Fruit fly (Drosophila melanogaster) whole organism, wandering third instar larva: ENCODE measurements around the gene Ant2.

Source experiments
- Abd-B ChIP-seq: fragments of >200 bp; optimal IDR thresholded peaks from 2 replicates; lab custom pipeline; 2017; ENCODE audit warnings: missing biosample characterization, missing genetic modification characterization
- CrebA ChIP-seq: fragments of 200-800 bp; sonication (Bioruptor generic); optimal IDR thresholded peaks from 2 replicates; lab custom pipeline; 2016; ENCODE audit warnings: missing biosample characterization, mild to moderate bottlenecking, missing genetic modification characterization, borderline replicate concordance
- Dfd ChIP-seq: fragments of >200 bp; optimal IDR thresholded peaks from 2 replicates; lab custom pipeline; 2017; ENCODE audit warnings: missing biosample characterization, missing genetic modification characterization
- Dif ChIP-seq: fragments of 200-275, 200-300 bp; sonication (Bioruptor generic); optimal IDR thresholded peaks from 2 replicates; lab custom pipeline; 2018; ENCODE audit warnings: missing biosample characterization, missing genetic modification characterization; ENCODE audit not compliant: partially characterized antibody
- HLH106 ChIP-seq: fragments of 200-800 bp; optimal IDR thresholded peaks from 3 replicates; lab custom pipeline; 2019; ENCODE audit warnings: missing biosample characterization, mild to moderate bottlenecking, missing genetic modification characterization, moderate library complexity
- Hnf4 ChIP-seq: fragments of 200-800 bp; sonication (Bioruptor generic); optimal IDR thresholded peaks from 2 replicates; lab custom pipeline; 2016; ENCODE audit warnings: missing biosample characterization, mild to moderate bottlenecking, missing genetic modification characterization
- Hr78 ChIP-seq: fragments of >200 bp; optimal IDR thresholded peaks from 2 replicates; lab custom pipeline; 2017; ENCODE audit warnings: missing biosample characterization, missing genetic modification characterization
- Hr83 ChIP-seq: fragments of 200-300 bp; sonication (Bioruptor generic); optimal IDR thresholded peaks from 2 replicates; lab custom pipeline; 2016; ENCODE audit warnings: missing biosample characterization, mild to moderate bottlenecking, missing genetic modification characterization, moderate library complexity; ENCODE audit not compliant: poor library complexity, severe bottlenecking
- Jra ChIP-seq: sonication (Bioruptor generic); optimal IDR thresholded peaks from 2 replicates; lab custom pipeline; 2016; ENCODE audit warnings: missing biosample characterization, missing genetic modification characterization
- Mio ChIP-seq: sonication (Bioruptor generic); optimal IDR thresholded peaks from 2 replicates; lab custom pipeline; 2016; ENCODE audit warnings: missing biosample characterization, missing genetic modification characterization
- Rel ChIP-seq, 2 experiments: fragments of 200-800 bp; sonication (Bioruptor generic) in 1 of 2; optimal IDR thresholded peaks; 2 replicates in 1 of 2; 3 replicates in 1 of 2; lab custom pipeline; 2016 to 2019; ENCODE audit warnings: mild to moderate bottlenecking in 2 of 2, missing biosample characterization in 2 of 2, missing genetic modification characterization in 2 of 2, moderate library complexity in 1 of 2
- Sp1 ChIP-seq: fragments of 200-800 bp; sonication (Bioruptor generic); optimal IDR thresholded peaks from 3 replicates; lab custom pipeline; 2019; ENCODE audit warnings: missing biosample characterization, mild to moderate bottlenecking, missing genetic modification characterization, moderate library complexity
- Vsx2 ChIP-seq: fragments of 200-300, 225-300 bp; sonication (Bioruptor generic); optimal IDR thresholded peaks from 2 replicates; lab custom pipeline; 2018; ENCODE audit warnings: missing biosample characterization, missing genetic modification characterization; ENCODE audit not compliant: partially characterized antibody
- br ChIP-seq: fragments of 200-800 bp; sonication (Bioruptor generic); optimal IDR thresholded peaks from 2 replicates; lab custom pipeline; 2016; ENCODE audit warnings: missing biosample characterization, missing genetic modification characterization
- dl ChIP-seq, 2 experiments: fragments of 175-275, 200-275 bp in 1 of 2; fragments of 200-275 bp in 1 of 2; sonication (Bioruptor generic); optimal IDR thresholded peaks; lab custom pipeline; 2018; ENCODE audit warnings: mild to moderate bottlenecking in 2 of 2, missing biosample characterization in 2 of 2, missing genetic modification characterization in 2 of 2, moderate library complexity in 2 of 2; ENCODE audit not compliant: partially characterized antibody in 2 of 2, insufficient read depth in 1 of 2
- dmrt93B ChIP-seq: fragments of 200-800 bp; sonication (Bioruptor generic); optimal IDR thresholded peaks from 2 replicates; lab custom pipeline; 2018; ENCODE audit warnings: missing biosample characterization, mild to moderate bottlenecking, missing genetic modification characterization
- dsf ChIP-seq: sonication (Bioruptor generic); optimal IDR thresholded peaks from 2 replicates; lab custom pipeline; 2016; ENCODE audit warnings: missing biosample characterization, missing genetic modification characterization, borderline replicate concordance
- ey ChIP-seq: fragments of 200-800 bp; sonication (Bioruptor generic); optimal IDR thresholded peaks from 2 replicates; lab custom pipeline; 2016; ENCODE audit warnings: missing biosample characterization, missing genetic modification characterization
- foxo ChIP-seq, 2 experiments: fragments of 200-800 bp; sonication (Bioruptor generic); optimal IDR thresholded peaks; 2 replicates in 1 of 2; 3 replicates in 1 of 2; lab custom pipeline; 2016 to 2017; ENCODE audit warnings: missing biosample characterization in 2 of 2, missing genetic modification characterization in 2 of 2
- fru ChIP-seq: fragments of 200-800 bp; sonication (Bioruptor generic); optimal IDR thresholded peaks from 3 replicates; lab custom pipeline; 2016; ENCODE audit warnings: missing biosample characterization, mild to moderate bottlenecking, missing genetic modification characterization
- h ChIP-seq: fragments of 200-800 bp; sonication (Bioruptor generic); optimal IDR thresholded peaks from 3 replicates; lab custom pipeline; 2016; ENCODE audit warnings: missing biosample characterization, mild to moderate bottlenecking, missing genetic modification characterization
- jim ChIP-seq: fragments of 175-275, 200-325 bp; sonication (Bioruptor generic); optimal IDR thresholded peaks from 2 replicates; lab custom pipeline; 2016; ENCODE audit warnings: missing biosample characterization, mild to moderate bottlenecking, missing genetic modification characterization
- lola ChIP-seq: fragments of >200 bp; optimal IDR thresholded peaks from 2 replicates; lab custom pipeline; 2017; ENCODE audit warnings: missing biosample characterization, missing genetic modification characterization
- pan ChIP-seq: fragments of >200 bp; optimal IDR thresholded peaks from 2 replicates; lab custom pipeline; 2017
- psq ChIP-seq: fragments of 200-800 bp; sonication (Bioruptor generic); optimal IDR thresholded peaks from 3 replicates; lab custom pipeline; 2017; ENCODE audit warnings: missing biosample characterization, mild to moderate bottlenecking, missing genetic modification characterization, moderate library complexity
- rgr ChIP-seq: fragments of 200-800 bp; sonication (Bioruptor generic); optimal IDR thresholded peaks from 3 replicates; lab custom pipeline; 2016; ENCODE audit warnings: missing biosample characterization, mild to moderate bottlenecking, missing genetic modification characterization
- sage ChIP-seq: fragments of 200-800 bp; sonication (Bioruptor generic); optimal IDR thresholded peaks from 2 replicates; lab custom pipeline; 2016; ENCODE audit warnings: missing biosample characterization, mild to moderate bottlenecking, missing genetic modification characterization
- sv ChIP-seq: fragments of 200-800 bp; sonication (Bioruptor generic); optimal IDR thresholded peaks from 3 replicates; lab custom pipeline; 2016; ENCODE audit warnings: missing biosample characterization, missing genetic modification characterization
- woc ChIP-seq: sonication (Bioruptor generic); optimal IDR thresholded peaks from 2 replicates; lab custom pipeline; 2016; ENCODE audit warnings: missing biosample characterization, mild to moderate bottlenecking, missing genetic modification characterization

Gene Ant2

DNA sequence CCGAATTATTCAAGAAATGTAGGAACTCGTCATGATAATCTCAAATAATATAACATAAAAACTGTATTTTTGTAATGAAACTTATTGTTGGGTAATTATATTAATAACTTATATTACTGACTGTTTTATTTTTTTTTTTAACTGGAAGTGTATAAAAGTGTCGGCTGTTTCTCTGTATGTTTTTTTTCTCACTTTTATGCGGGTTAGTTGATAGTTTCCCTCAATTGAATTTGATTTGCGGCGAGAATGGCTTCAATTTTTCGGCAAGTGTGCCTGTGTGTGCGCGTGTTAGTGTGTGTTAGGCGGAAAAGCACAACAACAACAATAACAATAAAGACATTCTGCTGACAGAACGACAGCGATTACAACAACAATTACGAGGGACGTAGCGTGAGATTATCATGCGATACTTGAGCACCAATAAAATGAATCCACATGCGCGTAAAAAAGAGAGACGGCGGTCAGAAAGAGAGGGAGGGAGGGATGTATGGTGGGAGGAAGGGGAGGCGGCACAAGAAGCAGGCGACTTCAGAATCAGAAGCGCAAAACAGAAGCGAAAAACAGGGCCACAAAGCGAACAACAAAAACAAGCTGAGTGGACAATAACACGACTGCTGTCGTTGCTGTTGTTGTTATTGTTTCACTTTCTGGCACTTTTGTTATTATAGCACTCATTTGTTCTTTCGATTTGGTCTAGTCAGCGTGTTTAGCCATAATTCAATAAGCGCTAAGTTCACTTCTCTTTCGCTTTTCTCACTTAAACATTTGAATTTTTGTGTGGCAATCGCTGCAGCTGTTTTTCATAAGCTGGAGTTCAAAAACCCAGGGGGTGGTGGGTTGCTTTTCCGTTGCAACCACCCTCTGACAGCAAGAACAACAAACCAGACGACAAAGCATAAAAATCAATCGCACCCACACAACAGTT is 23.5 kb downstream of the Ant2 start:
- TF ChIP-seq sage (GFP tag; lab: Kevin White, UChicago) (no peak), br (peak; percentile 28), fru (peak; percentile 20), h (peak; percentile 25), ey (GFP tag; lab: Kevin White, UChicago) (no peak), CrebA (GFP tag; lab: Kevin White, UChicago) (no peak), foxo (GFP tag; optimal IDR thresholded peaks at IDR 0.05; lab: Kevin White, UChicago) (no peak), jim (peak; percentile 44), HLH106 (tag; lab: Kevin White, UChicago) (peak; percentile 43), Hr83 (GFP tag; lab: Kevin White, UChicago) (peak; percentile 52), psq (GFP tag; lab: Kevin White, UChicago) (peak; percentile 98), Sp1 (GFP tag; lab: Kevin White, UChicago) (peak; percentile 17), woc (peak; percentile 3), dmrt93B (GFP tag; lab: Kevin White, UChicago) (no peak), Rel (GFP tag; optimal IDR thresholded peaks at IDR 0.05; lab: Kevin White, UChicago) (no peak), Rel (tag; optimal IDR thresholded peaks at IDR 0.05; lab: Kevin White, UChicago) (peak; percentile 53), dl (GFP tag; optimal IDR thresholded peaks at IDR 0.05; lab: Kevin White, UChicago; ENCODE audit: insufficient read depth in 1 of 2, partially characterized antibody in 2 of 2) (peak in 1 of 2 experiments; percentile 29)

DNA sequence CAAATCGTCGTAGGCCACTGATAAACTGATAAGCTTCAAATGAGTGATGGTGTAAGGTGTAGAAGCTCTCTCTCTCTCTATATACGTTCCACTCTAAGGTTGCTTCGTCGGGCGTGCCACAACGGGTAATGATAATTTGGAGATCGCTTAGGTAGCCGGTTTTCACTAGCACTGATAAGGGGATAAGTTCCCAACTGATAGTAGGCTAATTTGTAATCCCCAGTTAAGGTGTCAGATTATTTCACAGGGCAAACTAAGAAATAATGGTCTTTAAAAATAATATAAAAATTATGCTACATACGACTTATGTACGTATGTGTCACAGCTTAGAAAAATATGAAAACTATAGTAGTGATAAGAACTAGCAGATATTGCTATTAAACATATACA is 24.1 kb downstream of the Ant2 start:
- TF ChIP-seq h (no peak), dmrt93B (GFP tag; lab: Kevin White, UChicago) (no peak), Jra (GFP tag; lab: Kevin White, UChicago) (no peak), Abd-B (GFP tag; lab: Kevin White, UChicago) (no peak), sage (GFP tag; lab: Kevin White, UChicago) (no peak), Dif (GFP tag; lab: Kevin White, UChicago) (no peak), Rel (GFP tag; optimal IDR thresholded peaks at IDR 0.05; lab: Kevin White, UChicago) (no peak), Rel (tag; optimal IDR thresholded peaks at IDR 0.05; lab: Kevin White, UChicago) (no peak), Hr83 (GFP tag; lab: Kevin White, UChicago) (no peak), Hnf4 (GFP tag; lab: Kevin White, UChicago) (no peak), pan (lab: Kevin White, UChicago) (no peak), lola (no peak), Hr78 (no peak), Sp1 (GFP tag; lab: Kevin White, UChicago) (no peak)

DNA sequence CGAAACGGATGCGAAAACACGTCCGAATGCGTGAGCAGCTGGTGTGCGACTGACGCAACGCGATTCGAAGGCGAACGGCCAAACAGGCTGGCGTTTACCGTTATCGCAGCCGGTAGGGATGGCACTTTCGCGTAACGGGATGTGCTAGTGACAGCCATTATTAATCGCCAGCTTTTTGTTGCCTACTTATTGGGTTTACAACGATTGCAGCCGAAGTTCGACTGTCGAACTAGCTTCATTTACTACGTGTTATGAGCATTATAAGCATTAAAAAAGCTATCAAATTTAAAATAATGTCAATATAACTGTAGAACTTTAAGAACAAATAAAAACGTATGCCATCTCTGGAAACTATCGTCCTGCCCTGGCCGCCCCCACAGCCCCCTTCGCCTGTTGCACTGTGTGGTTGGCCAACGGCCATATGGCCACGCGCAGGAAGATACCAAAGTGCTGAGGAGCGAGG is 29.1 kb downstream of the Ant2 start, which contains the start of gene Rph:
TSS of gene Rph (minus strand) at position 51 of the 463 bp plus-strand sequence.
- TF ChIP-seq dmrt93B (GFP tag; lab: Kevin White, UChicago): no peak
- no peak for TF ChIP-seq Vsx2 (GFP tag; lab: Kevin White, UChicago)
- no peak for TF ChIP-seq Sp1 (GFP tag; lab: Kevin White, UChicago)
- TF ChIP-seq ey (GFP tag; lab: Kevin White, UChicago): no peak

DNA sequence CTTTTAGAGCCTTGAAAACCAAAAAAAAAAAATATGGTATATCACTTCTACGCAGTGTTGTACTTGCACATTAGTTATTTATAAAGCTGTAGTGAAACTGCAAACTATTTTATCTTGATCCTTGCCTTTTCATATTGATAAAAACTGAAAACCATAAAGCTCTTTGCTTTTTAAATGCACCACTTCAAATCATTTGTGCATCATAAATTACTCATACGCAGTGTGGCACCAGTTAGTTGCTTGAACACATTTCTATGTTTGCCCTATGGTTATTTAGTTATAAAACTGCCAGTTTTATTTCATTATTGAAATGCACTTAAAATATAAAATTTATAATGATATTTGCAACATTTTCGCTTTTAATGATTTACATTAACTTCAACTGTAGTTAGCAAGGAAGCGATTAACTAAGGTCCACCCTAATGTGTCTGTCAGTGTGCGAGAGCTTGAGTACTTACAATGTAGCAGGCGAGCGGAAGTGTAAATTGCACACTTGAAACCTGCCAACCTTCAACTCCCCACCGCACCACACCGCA is 30.6 kb downstream of the Ant2 start:
- TF ChIP-seq Rel (GFP tag; optimal IDR thresholded peaks at IDR 0.05; lab: Kevin White, UChicago): no peak
- no peak for TF ChIP-seq Rel (tag; optimal IDR thresholded peaks at IDR 0.05; lab: Kevin White, UChicago)
- no peak for TF ChIP-seq fru
- TF ChIP-seq dmrt93B (GFP tag; lab: Kevin White, UChicago): no peak
- no peak for TF ChIP-seq Hr83 (GFP tag; lab: Kevin White, UChicago)
- TF ChIP-seq Dfd (GFP tag; lab: Kevin White, UChicago): no peak
- no peak for TF ChIP-seq sv (GFP tag; lab: Kevin White, UChicago)
- no peak for TF ChIP-seq br
- TF ChIP-seq dsf (GFP tag; lab: Kevin White, UChicago): no peak
- no peak for TF ChIP-seq Vsx2 (GFP tag; lab: Kevin White, UChicago)
- no peak for TF ChIP-seq Mio (GFP tag; lab: Kevin White, UChicago)
- no peak for TF ChIP-seq Hnf4 (GFP tag; lab: Kevin White, UChicago)
- TF ChIP-seq Abd-B (GFP tag; lab: Kevin White, UChicago): no peak
- TF ChIP-seq rgr (GFP tag; lab: Kevin White, UChicago): no peak
